Fruit fly (Drosophila melanogaster) whole organism, embryonic: ENCODE results near the gene fzo.

Experiments used
- Antp ChIP-seq: fragments of 200-800 bp; sonication (Bioruptor generic); optimal IDR thresholded peaks from 3 replicates; lab custom pipeline; 2016; ENCODE audit warnings: missing biosample characterization, missing genetic modification characterization
- BtbVII ChIP-seq: fragments of 200-800 bp; sonication (Bioruptor generic); optimal IDR thresholded peaks from 3 replicates; lab custom pipeline; 2017; ENCODE audit warnings: missing biosample characterization, mild to moderate bottlenecking, missing genetic modification characterization
- CG10431 ChIP-seq: fragments of 200-800 bp; sonication (Bioruptor generic); optimal IDR thresholded peaks from 3 replicates; lab custom pipeline; 2018; ENCODE audit warnings: missing biosample characterization, mild to moderate bottlenecking, missing genetic modification characterization
- CG13123 ChIP-seq: fragments of 200-800 bp; sonication (Bioruptor generic); optimal IDR thresholded peaks from 2 replicates; lab custom pipeline; 2016; ENCODE audit warnings: missing biosample characterization, missing genetic modification characterization
- CG13624 ChIP-seq: fragments of 200-800 bp; sonication (Bioruptor generic); optimal IDR thresholded peaks from 2 replicates; lab custom pipeline; 2016; ENCODE audit warnings: missing biosample characterization, missing genetic modification characterization
- CG13894 ChIP-seq: fragments of 200-800 bp; sonication (Bioruptor generic); optimal IDR thresholded peaks from 3 replicates; lab custom pipeline; 2018; ENCODE audit warnings: missing biosample characterization, mild to moderate bottlenecking, missing genetic modification characterization, moderate library complexity
- CG15514 ChIP-seq: fragments of 200-800 bp; sonication (Bioruptor generic); optimal IDR thresholded peaks from 3 replicates; lab custom pipeline; 2017; ENCODE audit warnings: missing biosample characterization, missing genetic modification characterization, mild to moderate bottlenecking, moderate library complexity, missing genetic modification reagents
- CG17186 ChIP-seq: fragments of 200-800 bp; sonication (Bioruptor generic); optimal IDR thresholded peaks from 3 replicates; lab custom pipeline; 2017; ENCODE audit warnings: missing biosample characterization, missing genetic modification reagents, missing genetic modification characterization
- CG18619 ChIP-seq: fragments of 200-800 bp; sonication (Bioruptor generic); optimal IDR thresholded peaks from 3 replicates; lab custom pipeline; 2017; ENCODE audit warnings: missing biosample characterization, mild to moderate bottlenecking, missing genetic modification characterization
- CG31224 ChIP-seq: fragments of 200-800 bp; sonication (Bioruptor generic); IDR thresholded peaks from 2 replicates; pipeline ENCODE4 v1.3.6; 2022; ENCODE audit warnings: missing biosample characterization, missing genetic modification characterization
- CG31365 ChIP-seq: fragments of 200-800 bp; sonication (Bioruptor generic); optimal IDR thresholded peaks from 2 replicates; lab custom pipeline; 2018; ENCODE audit warnings: missing biosample characterization, mild to moderate bottlenecking, missing genetic modification characterization
- CG3163 ChIP-seq: fragments of 200-800 bp; sonication (Bioruptor generic); optimal IDR thresholded peaks from 3 replicates; lab custom pipeline; 2016; ENCODE audit warnings: missing biosample characterization, missing genetic modification characterization
- CG32532 ChIP-seq: fragments of 200-800 bp; sonication (Bioruptor generic); IDR thresholded peaks from 2 replicates; pipeline ENCODE4 v1.3.6; 2022; ENCODE audit warnings: missing biosample characterization, missing genetic modification characterization
- CG3281 ChIP-seq: fragments of 200-800 bp; sonication (Bioruptor generic); optimal IDR thresholded peaks from 3 replicates; lab custom pipeline; 2017; ENCODE audit warnings: missing biosample characterization, mild to moderate bottlenecking, missing genetic modification characterization
- CG3847 ChIP-seq: fragments of 200-800 bp; sonication (Bioruptor generic); IDR thresholded peaks from 2 replicates; pipeline ENCODE4 v1.3.6; 2022; ENCODE audit warnings: missing biosample characterization, missing genetic modification characterization
- CG7786 ChIP-seq: fragments of 200-800 bp; sonication (Bioruptor generic); optimal IDR thresholded peaks from 2 replicates; lab custom pipeline; 2016; ENCODE audit warnings: missing biosample characterization, missing genetic modification characterization
- CG8388 ChIP-seq: fragments of 200-800 bp; sonication (Bioruptor generic); optimal IDR thresholded peaks from 2 replicates; lab custom pipeline; 2019; ENCODE audit warnings: missing biosample characterization, mild to moderate bottlenecking, missing genetic modification characterization, moderate library complexity
- CG9932 ChIP-seq: fragments of 200-800 bp; sonication (Bioruptor generic); IDR thresholded peaks from 2 replicates; pipeline ENCODE4 v1.3.6; 2022; ENCODE audit warnings: missing biosample characterization, missing genetic modification characterization
- Dbx ChIP-seq: fragments of 200-800 bp; sonication (Bioruptor generic); IDR thresholded peaks from 3 replicates; pipeline ENCODE4 v1.3.6; 2022; ENCODE audit warnings: missing biosample characterization, missing genetic modification characterization
- Dek ChIP-seq: fragments of 200-800 bp; sonication (Bioruptor generic); optimal IDR thresholded peaks from 3 replicates; lab custom pipeline; 2019; ENCODE audit warnings: missing biosample characterization, mild to moderate bottlenecking, missing genetic modification characterization, moderate library complexity
- ERR ChIP-seq: fragments of 200-800 bp; sonication (Bioruptor generic); optimal IDR thresholded peaks from 2 replicates; lab custom pipeline; 2016; ENCODE audit warnings: missing biosample characterization, missing genetic modification characterization
- Eip74EF ChIP-seq, 2 experiments: fragments of 200-800 bp in 1 of 2; fragments of >200 bp in 1 of 2; sonication (Bioruptor generic) in 1 of 2; optimal IDR thresholded peaks; 2 replicates each; lab custom pipeline; 2017 to 2019; ENCODE audit warnings: missing biosample characterization in 2 of 2, missing genetic modification characterization in 2 of 2, mild to moderate bottlenecking in 1 of 2, moderate library complexity in 1 of 2
- Fer1 ChIP-seq: fragments of 200-800 bp; sonication (Bioruptor generic); optimal IDR thresholded peaks from 2 replicates; lab custom pipeline; 2017; ENCODE audit warnings: missing biosample characterization, mild to moderate bottlenecking, missing genetic modification characterization
- Fer3 ChIP-seq: fragments of 200-800 bp; sonication (Bioruptor generic); optimal IDR thresholded peaks from 2 replicates; lab custom pipeline; 2018; ENCODE audit warnings: missing biosample characterization, mild to moderate bottlenecking, missing genetic modification characterization, moderate library complexity
- Gug ChIP-seq: fragments of 200-800 bp; sonication (Bioruptor generic); IDR thresholded peaks from 4 replicates; pipeline ENCODE4 v1.3.6; 2022; ENCODE audit warnings: missing biosample characterization, missing genetic modification characterization
- HHEX ChIP-seq: fragments of 200-800 bp; sonication (Bioruptor generic); optimal IDR thresholded peaks from 3 replicates; lab custom pipeline; 2017; ENCODE audit warnings: missing biosample characterization, mild to moderate bottlenecking, missing genetic modification characterization, missing genetic modification reagents
- HLH54F ChIP-seq: fragments of 200-800 bp; sonication (Bioruptor generic); optimal IDR thresholded peaks from 3 replicates; lab custom pipeline; 2016; ENCODE audit warnings: missing biosample characterization, missing genetic modification characterization
- HmgZ ChIP-seq: fragments of 200-800 bp; sonication (Bioruptor generic); optimal IDR thresholded peaks from 2 replicates; lab custom pipeline; 2018; ENCODE audit warnings: missing biosample characterization, mild to moderate bottlenecking, missing genetic modification characterization
- Med ChIP-seq: fragments of 200-800 bp; sonication (Bioruptor generic); peaks from one replicate; lab custom pipeline; 2016; ENCODE audit warnings: missing biosample characterization, missing genetic modification characterization, mild to moderate bottlenecking, inconsistent platforms, moderate library complexity
- Rfx ChIP-seq: fragments of 200-800 bp; sonication (Bioruptor generic); IDR thresholded peaks from 2 replicates; pipeline ENCODE4 v1.3.6; 2022; ENCODE audit warnings: missing biosample characterization, missing genetic modification characterization
- abd-A ChIP-seq: fragments of 200-800 bp; sonication (Bioruptor generic); optimal IDR thresholded peaks from 3 replicates; lab custom pipeline; 2019; ENCODE audit warnings: missing biosample characterization, mild to moderate bottlenecking, missing genetic modification characterization, moderate library complexity
- bcd ChIP-seq: fragments of 200-800 bp; sonication (Bioruptor generic); optimal IDR thresholded peaks from 2 replicates; lab custom pipeline; 2017; ENCODE audit warnings: missing biosample characterization, mild to moderate bottlenecking, missing genetic modification characterization
- caup ChIP-seq: fragments of 200-800 bp; sonication (Bioruptor generic); optimal IDR thresholded peaks from 3 replicates; lab custom pipeline; 2017; ENCODE audit warnings: missing biosample characterization, mild to moderate bottlenecking, missing genetic modification characterization, moderate library complexity; ENCODE audit not compliant: severe bottlenecking
- chinmo ChIP-seq: fragments of 200-800 bp; sonication (Bioruptor generic); IDR thresholded peaks from 4 replicates; pipeline ENCODE4 v1.3.6; 2022; ENCODE audit warnings: missing biosample characterization, missing genetic modification characterization; ENCODE audit not compliant: partially characterized antibody
- cwo ChIP-seq: fragments of 200-800 bp; sonication (Bioruptor generic); optimal IDR thresholded peaks from 3 replicates; lab custom pipeline; 2017; ENCODE audit warnings: missing biosample characterization, missing genetic modification characterization, mild to moderate bottlenecking, moderate library complexity, missing genetic modification reagents
- dysf ChIP-seq: fragments of 200-800 bp; sonication (Bioruptor generic); IDR thresholded peaks from 3 replicates; pipeline ENCODE4 v1.3.6; 2022; ENCODE audit warnings: missing biosample characterization, missing genetic modification characterization
- eyg ChIP-seq: fragments of 200-800 bp; sonication (Bioruptor generic); optimal IDR thresholded peaks from 3 replicates; lab custom pipeline; 2016; ENCODE audit warnings: missing biosample characterization, missing genetic modification characterization
- lab ChIP-seq: fragments of 200-800 bp; sonication (Bioruptor generic); optimal IDR thresholded peaks from 3 replicates; lab custom pipeline; 2017; ENCODE audit warnings: missing biosample characterization, missing genetic modification characterization, mild to moderate bottlenecking, moderate library complexity, missing genetic modification reagents
- lilli ChIP-seq: fragments of 200-800 bp; sonication (Bioruptor generic); optimal IDR thresholded peaks from 3 replicates; lab custom pipeline; 2016; ENCODE audit warnings: missing biosample characterization, missing genetic modification characterization
- mam ChIP-seq: fragments of 200-800 bp; sonication (Bioruptor generic); optimal IDR thresholded peaks from 3 replicates; lab custom pipeline; 2016; ENCODE audit warnings: missing biosample characterization, missing genetic modification characterization
- nerfin-1 ChIP-seq: fragments of 200-800 bp; sonication (Bioruptor generic); optimal IDR thresholded peaks from 3 replicates; lab custom pipeline; 2019; ENCODE audit warnings: missing biosample characterization, mild to moderate bottlenecking, missing genetic modification characterization, moderate library complexity
- onecut ChIP-seq: fragments of 200-800 bp; sonication (Bioruptor generic); IDR thresholded peaks from 2 replicates; pipeline ENCODE4 v1.3.6; 2022; ENCODE audit warnings: missing biosample characterization, missing genetic modification characterization
- schlank ChIP-seq: fragments of 200-800 bp; sonication (Bioruptor generic); optimal IDR thresholded peaks from 2 replicates; lab custom pipeline; 2018; ENCODE audit warnings: missing biosample characterization, mild to moderate bottlenecking, missing genetic modification characterization
- sd ChIP-seq: fragments of 200-800 bp; sonication (Bioruptor generic); optimal IDR thresholded peaks from 3 replicates; lab custom pipeline; 2018; ENCODE audit warnings: missing biosample characterization, mild to moderate bottlenecking, missing genetic modification characterization, moderate library complexity
- sens-2 ChIP-seq: fragments of 200-800 bp; sonication (Bioruptor generic); IDR thresholded peaks from 2 replicates; pipeline ENCODE4 v1.3.6; 2022; ENCODE audit warnings: missing biosample characterization, missing genetic modification characterization
- sqz ChIP-seq: fragments of 200-800 bp; sonication (Bioruptor generic); optimal IDR thresholded peaks from 3 replicates; lab custom pipeline; 2018; ENCODE audit warnings: missing biosample characterization, mild to moderate bottlenecking, missing genetic modification characterization
- sug ChIP-seq: fragments of 200-800 bp; optimal IDR thresholded peaks from 2 replicates; lab custom pipeline; 2019; ENCODE audit warnings: missing biosample characterization, mild to moderate bottlenecking, missing genetic modification characterization, moderate library complexity
- wdn ChIP-seq: fragments of 200-800 bp; sonication (Bioruptor generic); IDR thresholded peaks from 2 replicates; pipeline ENCODE4 v1.3.6; 2022; ENCODE audit warnings: missing biosample characterization, missing genetic modification characterization

Gene fzo

DNA sequence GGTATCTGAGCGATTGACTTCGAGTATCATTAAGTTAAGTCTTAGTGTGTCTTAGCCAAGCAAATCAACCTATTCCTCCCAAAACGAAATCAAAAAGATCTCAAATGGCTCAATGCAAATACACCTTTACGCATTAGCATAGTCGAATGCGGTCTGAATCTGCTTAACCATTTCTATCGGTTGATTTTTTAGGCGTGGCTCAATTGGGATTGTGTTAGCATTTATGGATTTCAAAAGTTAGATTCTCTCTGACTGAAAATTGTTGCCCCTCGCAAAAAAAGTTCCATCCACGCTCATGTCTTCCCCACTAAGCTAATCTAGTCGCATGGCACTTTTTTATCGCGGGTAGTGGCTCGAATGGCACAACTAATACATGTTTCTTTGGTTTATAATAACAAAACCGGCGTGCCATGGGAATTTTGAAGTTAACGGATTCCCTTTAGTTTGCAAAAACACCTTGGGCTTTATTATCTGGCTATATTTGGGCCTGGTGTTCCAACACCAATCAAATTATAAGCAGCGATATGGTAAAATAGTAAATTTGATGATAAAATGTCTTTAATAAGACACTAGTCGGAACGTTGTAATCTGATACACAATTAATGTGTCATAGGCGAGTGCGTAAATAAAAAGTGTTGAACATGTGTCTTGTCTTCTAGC lies 24.9 kb upstream of the fzo start:
- TF ChIP-seq cwo (GFP tag; lab: Kevin White, UChicago) = peak; percentile 59
- TF ChIP-seq CG31365 (tag; lab: Kevin White, UChicago) = peak; percentile 29
- 0 out of 4 replicates have a peak, but pooled peaks have one; percentile 76 for TF ChIP-seq chinmo (GFP tag; lab: Robert Waterston, UW)
- TF ChIP-seq mam = peak; percentile 53
- TF ChIP-seq Eip74EF (GFP tag; optimal IDR thresholded peaks at IDR 0.05; lab: Kevin White, UChicago) = peak in 1 of 2 experiments; percentile 17
- TF ChIP-seq Fer1 (GFP tag; lab: Kevin White, UChicago) = peak; percentile 43
- peak; percentile 7 for TF ChIP-seq CG18619 (GFP tag; lab: Kevin White, UChicago)
- peak; percentile 57 for TF ChIP-seq CG3281 (GFP tag; lab: Kevin White, UChicago)
- peak; percentile 49 for TF ChIP-seq Dek
- TF ChIP-seq CG17186 (GFP tag; lab: Kevin White, UChicago) = no peak
- peak; percentile 64 for TF ChIP-seq CG7786 (GFP tag; lab: Kevin White, UChicago)
- peak; percentile 15 for TF ChIP-seq schlank (tag; lab: Kevin White, UChicago)
- TF ChIP-seq HLH54F (GFP tag; lab: Kevin White, UChicago) = peak; percentile 41
- peak; percentile 89 for TF ChIP-seq Med
- peak; percentile 62 for TF ChIP-seq CG3163
- peak; percentile 17 for TF ChIP-seq eyg (GFP tag; lab: Kevin White, UChicago)
- TF ChIP-seq sd (tag; lab: Kevin White, UChicago) = peak; percentile 34
- TF ChIP-seq Rfx (GFP tag; lab: Robert Waterston, UW) = peak; percentile 70
- no peak for TF ChIP-seq CG8388 (GFP tag; lab: Kevin White, UChicago)
- peak; percentile 36; the same call in 2 of the 3 replicates for TF ChIP-seq dysf (GFP tag; lab: Robert Waterston, UW)
- TF ChIP-seq ERR (GFP tag; lab: Kevin White, UChicago) = peak; percentile 6
- peak; percentile 12 for TF ChIP-seq caup (GFP tag; lab: Kevin White, UChicago)
- TF ChIP-seq CG13123 (GFP tag; lab: Kevin White, UChicago) = no peak
- TF ChIP-seq Fer3 (tag; lab: Kevin White, UChicago) = peak; percentile 55
- peak; percentile 33 for TF ChIP-seq bcd (GFP tag; lab: Kevin White, UChicago)
- peak; percentile 72 for TF ChIP-seq sug (tag; lab: Kevin White, UChicago)
- no peak for TF ChIP-seq nerfin-1 (tag; lab: Kevin White, UChicago)
- 0 out of 2 replicates have a peak, but pooled peaks have one; percentile 38 for TF ChIP-seq CG31224 (GFP tag; lab: Robert Waterston, UW)
- no peak for TF ChIP-seq sqz
- peak; percentile 33 for TF ChIP-seq HHEX (GFP tag; lab: Kevin White, UChicago)
- 0 out of 3 replicates have a peak, but pooled peaks have one; percentile 45 for TF ChIP-seq Dbx (GFP tag; lab: Robert Waterston, UW)
- peak; percentile 61 for TF ChIP-seq lab
- TF ChIP-seq wdn = 0 out of 2 replicates have a peak, but pooled peaks have one; percentile 8
- peak; percentile 40; the same call in 1 of the 2 replicates for TF ChIP-seq CG3847 (GFP tag; lab: Robert Waterston, UW)
- no peak for TF ChIP-seq sens-2
- peak; percentile 46; the same call in 1 of the 2 replicates for TF ChIP-seq CG32532
- peak; percentile 39; the same call in 1 of the 4 replicates for TF ChIP-seq Gug (GFP tag; lab: Robert Waterston, UW)
- TF ChIP-seq CG13624 (GFP tag; lab: Kevin White, UChicago) = peak; percentile 50
- TF ChIP-seq CG13894 (tag; lab: Kevin White, UChicago) = peak; percentile 47
- TF ChIP-seq lilli (GFP tag; lab: Kevin White, UChicago) = peak; percentile 54
- peak; percentile 10 for TF ChIP-seq HmgZ (tag; lab: Kevin White, UChicago)
- peak; percentile 65 for TF ChIP-seq CG9932 (GFP tag; lab: Robert Waterston, UW)
- peak; percentile 16 for TF ChIP-seq Antp (GFP tag; lab: Kevin White, UChicago)
- no peak for TF ChIP-seq CG10431 (GFP tag; lab: Kevin White, UChicago)
- TF ChIP-seq abd-A (tag; lab: Kevin White, UChicago) = peak; percentile 26
- peak; percentile 29 for TF ChIP-seq CG15514 (GFP tag; lab: Kevin White, UChicago)
- peak; percentile 47 for TF ChIP-seq BtbVII (GFP tag; lab: Kevin White, UChicago)
- no peak for TF ChIP-seq onecut (GFP tag; lab: Robert Waterston, UW)
